Worm (Caenorhabditis elegans): ENCODE measurements around the gene cest-9.1.

Gene cest-9.1

ce11 chrX:12182684-12183477, 43.1 kb upstream of the cest-9.1 start:
- TF ChIP-seq ztf-29 (GFP tag; IDR thresholded peaks at IDR 0.05): no peak
- TF ChIP-seq flt-1 (GFP tag; IDR thresholded peaks at IDR 0.05): 0 out of 2 replicates have a peak, but pooled peaks have one; percentile 19
- TF ChIP-seq cog-1 (tag; optimal IDR thresholded peaks at IDR 0.05): peak; percentile 51
- no peak for TF ChIP-seq tab-1 (GFP tag; IDR thresholded peaks at IDR 0.05)

DNA sequence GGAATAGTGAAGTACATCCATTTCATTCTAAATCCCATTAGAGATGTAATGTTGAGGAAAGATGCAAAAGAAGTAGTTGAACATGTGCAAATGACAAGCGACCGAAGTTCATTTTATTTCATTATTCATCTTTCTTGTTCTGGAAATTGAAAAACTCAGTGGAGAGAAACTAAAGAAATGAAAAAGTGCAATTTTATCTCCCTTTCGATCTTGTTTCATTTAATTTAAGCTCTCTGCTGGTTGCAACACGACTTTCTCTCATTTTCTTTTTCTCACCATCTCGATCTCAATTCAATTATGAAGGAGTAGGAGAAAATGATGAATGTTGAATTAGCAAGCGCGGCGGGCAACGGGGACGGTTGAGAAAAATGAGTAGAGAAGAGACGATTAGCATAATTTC, 41.6 kb upstream of the cest-9.1 start:
- TF ChIP-seq flt-1 (GFP tag; IDR thresholded peaks at IDR 0.05) (no peak), cog-1 (tag; optimal IDR thresholded peaks at IDR 0.05) (no peak), ztf-23 (GFP tag; IDR thresholded peaks at IDR 0.05) (no peak), ref-1 (GFP tag; conservative IDR thresholded peaks at IDR 0.05) (no peak), T22C8.4 (GFP tag; IDR thresholded peaks at IDR 0.05) (no peak), tab-1 (GFP tag; IDR thresholded peaks at IDR 0.05) (no peak), ztf-29 (GFP tag; IDR thresholded peaks at IDR 0.05) (no peak), med-1 (GFP tag; optimal IDR thresholded peaks at IDR 0.05; ENCODE audit: insufficient read depth) (no peak), klf-2 (GFP tag; conservative IDR thresholded peaks at IDR 0.05) (no peak)

DNA sequence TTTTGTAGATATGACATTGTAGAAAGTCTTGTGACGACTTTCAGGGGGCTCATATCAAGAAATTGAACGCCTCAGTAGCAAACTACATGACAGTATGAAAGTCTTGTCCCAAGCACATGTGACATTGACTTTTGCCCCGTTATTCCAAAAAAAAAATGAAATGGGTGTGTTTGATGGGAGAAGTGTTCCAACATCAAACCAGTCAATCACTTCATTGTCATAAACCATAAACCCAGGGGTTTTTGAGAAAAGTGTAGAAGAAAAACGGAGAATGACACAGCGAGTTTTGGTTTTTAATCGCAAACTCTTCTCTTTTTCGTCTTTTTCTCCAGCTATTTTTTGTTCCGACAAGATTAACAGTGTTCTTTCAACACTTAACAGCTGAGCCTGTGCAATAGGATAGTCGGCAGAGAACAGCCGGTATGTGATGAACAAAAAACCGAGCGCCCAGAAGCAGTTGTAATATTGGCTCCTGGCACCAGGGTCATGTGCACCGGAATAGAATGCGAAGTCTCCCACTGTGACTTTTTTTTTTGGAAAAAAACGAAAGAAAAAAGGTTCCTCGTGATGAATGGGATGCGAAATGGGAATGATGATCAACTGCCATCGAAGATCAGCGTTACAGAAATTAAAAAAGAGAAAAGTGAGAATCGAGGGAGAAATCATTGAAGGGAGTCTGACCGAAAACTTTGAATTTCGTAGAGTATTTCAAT, 40.0 kb upstream of the cest-9.1 start:
- TF ChIP-seq ref-1 (GFP tag; conservative IDR thresholded peaks at IDR 0.05) (no peak), klf-2 (GFP tag; conservative IDR thresholded peaks at IDR 0.05) (no peak), cog-1 (tag; optimal IDR thresholded peaks at IDR 0.05) (no peak), ztf-23 (GFP tag; IDR thresholded peaks at IDR 0.05) (no peak), med-1 (GFP tag; optimal IDR thresholded peaks at IDR 0.05; ENCODE audit: insufficient read depth) (no peak), tab-1 (GFP tag; IDR thresholded peaks at IDR 0.05) (no peak), ztf-29 (GFP tag; IDR thresholded peaks at IDR 0.05) (no peak), T22C8.4 (GFP tag; IDR thresholded peaks at IDR 0.05) (no peak), flt-1 (GFP tag; IDR thresholded peaks at IDR 0.05) (no peak)

DNA sequence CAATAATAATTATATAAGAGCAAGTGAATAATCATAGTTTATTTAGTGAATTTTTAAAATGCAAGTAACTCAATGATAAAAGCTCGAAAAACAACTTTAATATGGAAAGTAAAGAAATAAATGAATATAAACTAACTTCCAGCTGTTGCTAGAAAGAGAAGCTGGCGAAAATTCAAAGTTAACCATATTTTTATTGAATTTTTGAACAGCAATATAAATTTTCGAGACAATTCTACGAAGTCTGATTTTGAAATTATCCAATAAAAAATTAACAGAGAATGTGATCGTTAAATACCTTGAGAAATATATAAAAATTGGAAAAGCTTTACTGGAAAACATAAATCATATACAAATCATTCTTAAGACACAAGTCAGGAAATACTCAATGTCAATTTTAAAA, 39.4 kb upstream of the cest-9.1 start:
- no peak for TF ChIP-seq ztf-29 (GFP tag; IDR thresholded peaks at IDR 0.05)
- TF ChIP-seq cog-1 (tag; optimal IDR thresholded peaks at IDR 0.05): no peak
- no peak for TF ChIP-seq ref-1 (GFP tag; conservative IDR thresholded peaks at IDR 0.05)
- TF ChIP-seq T22C8.4 (GFP tag; IDR thresholded peaks at IDR 0.05): no peak
- TF ChIP-seq tab-1 (GFP tag; IDR thresholded peaks at IDR 0.05): no peak
- TF ChIP-seq ztf-23 (GFP tag; IDR thresholded peaks at IDR 0.05): no peak
- TF ChIP-seq med-1 (GFP tag; optimal IDR thresholded peaks at IDR 0.05; ENCODE audit: insufficient read depth): no peak
- TF ChIP-seq klf-2 (GFP tag; conservative IDR thresholded peaks at IDR 0.05): no peak
- no peak for TF ChIP-seq flt-1 (GFP tag; IDR thresholded peaks at IDR 0.05)

- TF ChIP-seq ztf-23 (GFP tag; IDR thresholded peaks at IDR 0.05): no peak
- TF ChIP-seq flt-1 (GFP tag; IDR thresholded peaks at IDR 0.05): no peak
Measured at ce11 chrX:12188280-12189071, 37.5 kb upstream of the cest-9.1 start.

DNA sequence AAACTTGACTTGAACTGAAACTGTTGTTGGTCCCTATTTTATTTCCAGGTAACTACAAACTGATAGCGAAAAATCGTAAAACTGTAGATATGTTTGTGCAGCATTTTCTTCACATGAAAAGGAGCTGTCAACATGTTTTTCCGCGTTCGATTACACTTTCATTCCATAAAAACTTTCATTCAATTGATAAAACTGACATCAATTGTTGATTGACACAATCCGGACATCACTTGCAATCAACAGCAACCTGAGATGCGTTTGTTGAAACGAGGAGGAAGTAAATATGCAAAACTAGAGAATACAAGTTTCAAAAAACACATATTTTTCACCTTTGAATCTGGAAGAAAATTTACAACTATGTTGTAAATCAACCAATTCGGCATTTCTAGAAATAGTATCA, 28.6 kb upstream of the cest-9.1 start:
- TF ChIP-seq med-1 (GFP tag; optimal IDR thresholded peaks at IDR 0.05; ENCODE audit: insufficient read depth) (no peak), klf-2 (GFP tag; conservative IDR thresholded peaks at IDR 0.05) (no peak), T22C8.4 (GFP tag; IDR thresholded peaks at IDR 0.05) (no peak), ztf-23 (GFP tag; IDR thresholded peaks at IDR 0.05) (no peak), flt-1 (GFP tag; IDR thresholded peaks at IDR 0.05) (no peak), ref-1 (GFP tag; conservative IDR thresholded peaks at IDR 0.05) (no peak), ztf-29 (GFP tag; IDR thresholded peaks at IDR 0.05) (no peak), cog-1 (tag; optimal IDR thresholded peaks at IDR 0.05) (no peak)

ce11 chrX:12198298-12198697, 27.7 kb upstream of the cest-9.1 start:
- TF ChIP-seq tab-1 (GFP tag; IDR thresholded peaks at IDR 0.05) (no peak), ztf-29 (GFP tag; IDR thresholded peaks at IDR 0.05) (no peak), T22C8.4 (GFP tag; IDR thresholded peaks at IDR 0.05) (no peak), ztf-23 (GFP tag; IDR thresholded peaks at IDR 0.05) (no peak), cog-1 (tag; optimal IDR thresholded peaks at IDR 0.05) (no peak), med-1 (GFP tag; optimal IDR thresholded peaks at IDR 0.05; ENCODE audit: insufficient read depth) (no peak), flt-1 (GFP tag; IDR thresholded peaks at IDR 0.05) (no peak), klf-2 (GFP tag; conservative IDR thresholded peaks at IDR 0.05) (no peak), ref-1 (GFP tag; conservative IDR thresholded peaks at IDR 0.05) (no peak)

DNA sequence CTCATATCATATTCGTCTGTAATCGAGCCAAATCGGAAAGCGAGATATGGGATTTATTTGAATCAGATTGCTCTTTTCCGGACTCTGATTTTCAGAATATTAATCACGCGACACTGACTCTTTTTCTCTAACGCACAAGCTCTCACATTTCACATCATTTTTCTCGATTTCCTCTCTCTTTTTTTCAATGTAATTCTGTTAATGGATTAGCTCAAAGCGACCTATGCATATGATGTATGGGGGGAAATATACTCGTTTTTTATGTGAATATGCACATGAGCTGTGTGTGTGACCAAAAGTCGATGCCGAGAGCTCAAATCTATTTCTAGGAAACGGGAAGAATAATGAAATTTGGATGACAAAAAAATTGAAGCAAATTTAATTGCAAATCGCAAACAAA, 25.4 kb upstream of the cest-9.1 start:
- no peak for TF ChIP-seq med-1 (GFP tag; optimal IDR thresholded peaks at IDR 0.05; ENCODE audit: insufficient read depth)
- TF ChIP-seq klf-2 (GFP tag; conservative IDR thresholded peaks at IDR 0.05): no peak
- TF ChIP-seq flt-1 (GFP tag; IDR thresholded peaks at IDR 0.05): no peak
- no peak for TF ChIP-seq ztf-23 (GFP tag; IDR thresholded peaks at IDR 0.05)
- TF ChIP-seq tab-1 (GFP tag; IDR thresholded peaks at IDR 0.05): no peak
- no peak for TF ChIP-seq ref-1 (GFP tag; conservative IDR thresholded peaks at IDR 0.05)
- no peak for TF ChIP-seq T22C8.4 (GFP tag; IDR thresholded peaks at IDR 0.05)
- TF ChIP-seq ztf-29 (GFP tag; IDR thresholded peaks at IDR 0.05): no peak
- TF ChIP-seq cog-1 (tag; optimal IDR thresholded peaks at IDR 0.05): no peak

ce11 chrX:12201435-12201834, 24.5 kb upstream of the cest-9.1 start:
- TF ChIP-seq flt-1 (GFP tag; IDR thresholded peaks at IDR 0.05): no peak
- no peak for TF ChIP-seq ztf-29 (GFP tag; IDR thresholded peaks at IDR 0.05)
- TF ChIP-seq ref-1 (GFP tag; conservative IDR thresholded peaks at IDR 0.05): no peak
- TF ChIP-seq med-1 (GFP tag; optimal IDR thresholded peaks at IDR 0.05; ENCODE audit: insufficient read depth): no peak
- no peak for TF ChIP-seq ztf-23 (GFP tag; IDR thresholded peaks at IDR 0.05)
- TF ChIP-seq klf-2 (GFP tag; conservative IDR thresholded peaks at IDR 0.05): no peak
- TF ChIP-seq tab-1 (GFP tag; IDR thresholded peaks at IDR 0.05): no peak
- TF ChIP-seq T22C8.4 (GFP tag; IDR thresholded peaks at IDR 0.05): no peak
- no peak for TF ChIP-seq cog-1 (tag; optimal IDR thresholded peaks at IDR 0.05)
